Fruit fly (Drosophila melanogaster) whole organism, wandering third instar larva: ENCODE results near the gene Vha16-5.

Source experiments
- CG32264 ChIP-seq: fragments of 200-800 bp; sonication (Bioruptor generic); optimal IDR thresholded peaks from 2 replicates; lab custom pipeline; 2016; ENCODE audit warnings: missing biosample characterization, missing genetic modification characterization
- Jra ChIP-seq: sonication (Bioruptor generic); optimal IDR thresholded peaks from 2 replicates; lab custom pipeline; 2016; ENCODE audit warnings: missing biosample characterization, missing genetic modification characterization
- OdsH ChIP-seq: fragments of 200-800 bp; sonication (Bioruptor generic); optimal IDR thresholded peaks from 2 replicates; lab custom pipeline; 2016; ENCODE audit warnings: missing biosample characterization, mild to moderate bottlenecking, missing genetic modification characterization
- Rel ChIP-seq, 2 experiments: fragments of 200-800 bp; sonication (Bioruptor generic) in 1 of 2; optimal IDR thresholded peaks; 2 replicates in 1 of 2; 3 replicates in 1 of 2; lab custom pipeline; 2016 to 2019; ENCODE audit warnings: mild to moderate bottlenecking in 2 of 2, missing biosample characterization in 2 of 2, missing genetic modification characterization in 2 of 2, moderate library complexity in 1 of 2
- Sp1 ChIP-seq: fragments of 200-800 bp; sonication (Bioruptor generic); optimal IDR thresholded peaks from 3 replicates; lab custom pipeline; 2019; ENCODE audit warnings: missing biosample characterization, mild to moderate bottlenecking, missing genetic modification characterization, moderate library complexity
- ey ChIP-seq: fragments of 200-800 bp; sonication (Bioruptor generic); optimal IDR thresholded peaks from 2 replicates; lab custom pipeline; 2016; ENCODE audit warnings: missing biosample characterization, missing genetic modification characterization
- jim ChIP-seq: fragments of 175-275, 200-325 bp; sonication (Bioruptor generic); optimal IDR thresholded peaks from 2 replicates; lab custom pipeline; 2016; ENCODE audit warnings: missing biosample characterization, mild to moderate bottlenecking, missing genetic modification characterization
- pan ChIP-seq: fragments of >200 bp; optimal IDR thresholded peaks from 2 replicates; lab custom pipeline; 2017

Gene Vha16-5

DNA sequence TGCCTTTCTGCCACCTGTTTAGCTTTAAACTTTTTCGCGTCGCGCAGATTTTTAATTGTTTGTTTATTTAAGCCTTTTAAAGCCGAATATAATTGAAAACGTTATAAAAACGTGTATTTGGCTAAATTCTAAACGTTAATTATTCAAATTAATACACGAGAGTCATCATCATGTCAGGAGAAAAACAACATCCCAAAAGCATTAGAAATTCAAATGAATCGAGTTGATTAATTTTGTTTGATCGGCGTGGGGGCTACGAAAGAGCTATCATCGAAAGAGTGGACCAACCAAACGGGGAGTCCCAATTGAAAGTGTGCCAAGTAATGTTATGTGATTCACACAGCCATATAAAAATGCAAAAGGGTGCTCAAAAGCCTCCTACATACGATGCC, 49.1 kb downstream of the Vha16-5 start:
- no peak for TF ChIP-seq ey (GFP tag; lab: Kevin White, UChicago)
- TF ChIP-seq Rel (GFP tag; optimal IDR thresholded peaks at IDR 0.05; lab: Kevin White, UChicago): no peak
- TF ChIP-seq Rel (tag; optimal IDR thresholded peaks at IDR 0.05; lab: Kevin White, UChicago): peak; percentile 53
- TF ChIP-seq Sp1 (GFP tag; lab: Kevin White, UChicago): no peak
- no peak for TF ChIP-seq pan
- TF ChIP-seq, all 38 proteins: peak for 1

DNA sequence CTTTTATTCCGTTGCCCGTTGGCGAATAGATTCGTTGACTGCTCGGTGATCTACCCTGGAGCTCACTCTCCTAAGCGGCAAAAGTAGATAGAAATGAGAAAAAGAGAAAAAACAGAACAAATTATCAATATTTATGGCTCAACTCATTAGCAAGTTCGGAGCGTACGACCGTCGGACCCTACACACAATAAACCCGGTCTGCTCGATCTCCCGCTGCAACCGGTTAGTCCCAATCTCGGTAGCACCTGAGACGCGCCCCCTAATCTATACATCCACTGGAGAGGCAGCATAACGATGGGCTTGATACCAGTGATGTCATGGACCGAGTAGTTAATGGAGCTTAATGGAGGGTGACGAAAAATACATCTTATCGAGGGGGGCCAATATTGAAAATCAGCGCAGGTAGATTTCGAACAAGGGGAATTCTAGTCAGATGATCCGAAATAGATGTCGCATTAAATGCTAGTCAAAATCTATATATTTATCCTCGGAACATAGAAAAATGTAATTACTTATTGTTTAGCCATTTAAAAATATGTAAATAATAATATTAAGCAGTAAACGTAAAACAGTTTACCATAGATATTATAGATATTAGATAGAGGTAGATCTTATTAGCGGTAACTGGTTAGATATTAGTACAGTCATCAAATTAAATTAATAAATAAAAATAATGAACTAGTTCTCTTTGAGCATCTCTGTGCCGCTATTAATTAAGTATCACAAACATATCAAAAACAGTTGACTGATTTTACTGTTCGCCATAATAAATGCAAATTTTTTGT, 49.6 kb downstream of the Vha16-5 start, which contains the start of gene CG7296:
Gene CG7296, minus strand, starts transcription at position 58 of the 785 bp plus-strand sequence.
- TF ChIP-seq CG32264 (GFP tag; lab: Kevin White, UChicago) (no peak), Jra (no peak), jim (GFP tag; lab: Kevin White, UChicago) (no peak), OdsH (GFP tag; lab: Kevin White, UChicago) (no peak)
